Worm (Caenorhabditis elegans) whole organism, L2 larva: ENCODE measurements around the gene C32H11.3.

Source experiments
- C34F6.9 ChIP-seq: fragments of 150-350 bp; optimal IDR thresholded peaks from 2 replicates; lab custom pipeline; 2014; ENCODE audit warnings: missing biosample characterization, missing genetic modification characterization
- R02D3.7 ChIP-seq: fragments of 150-350 bp; optimal IDR thresholded peaks from 2 replicates; lab custom pipeline; 2014; ENCODE audit warnings: missing biosample characterization, missing genetic modification characterization
- alr-1 ChIP-seq: fragments of 150-350 bp; optimal IDR thresholded peaks from 2 replicates; lab custom pipeline; 2014; ENCODE audit warnings: missing biosample characterization, missing genetic modification characterization
- aly-2 ChIP-seq: fragments of 150-350 bp; optimal IDR thresholded peaks from 2 replicates; lab custom pipeline; 2014; ENCODE audit warnings: missing biosample characterization, missing genetic modification characterization
- ama-1 ChIP-seq: fragments of 150-350 bp; optimal IDR thresholded peaks from 2 replicates; lab custom pipeline; 2018; ENCODE audit warnings: inconsistent platforms
- ceh-82 ChIP-seq: fragments of 150-350 bp; optimal IDR thresholded peaks from 2 replicates; lab custom pipeline; 2014; ENCODE audit warnings: missing biosample characterization, missing genetic modification characterization
- crh-2 ChIP-seq: sonication (generic microtip); optimal IDR thresholded peaks from 2 replicates; lab custom pipeline; 2017; ENCODE audit warnings: missing biosample characterization, missing genetic modification characterization
- dmd-4 ChIP-seq: sonication (generic microtip); optimal IDR thresholded peaks from 2 replicates; lab custom pipeline; 2017; ENCODE audit warnings: missing biosample characterization, missing genetic modification characterization
- egl-27 ChIP-seq: sonication (generic microtip); optimal IDR thresholded peaks from 3 replicates; lab custom pipeline; 2017; ENCODE audit warnings: missing biosample characterization, missing genetic modification reagents, missing genetic modification characterization
- elt-1 ChIP-seq: fragments of 150-350 bp; optimal IDR thresholded peaks from 2 replicates; lab custom pipeline; 2014; ENCODE audit warnings: missing biosample characterization, missing genetic modification characterization
- elt-3 ChIP-seq: sonication (generic microtip); optimal IDR thresholded peaks from 2 replicates; lab custom pipeline; 2017; ENCODE audit warnings: missing biosample characterization, missing genetic modification characterization
- fos-1 ChIP-seq: fragments of 150-350 bp; optimal IDR thresholded peaks from 2 replicates; lab custom pipeline; 2014; ENCODE audit warnings: missing biosample characterization, missing genetic modification characterization
- gmeb-1 ChIP-seq: fragments of 150-350 bp; optimal IDR thresholded peaks from 2 replicates; lab custom pipeline; 2014; ENCODE audit warnings: missing biosample characterization, missing genetic modification characterization
- lin-13 ChIP-seq: fragments of 150-350 bp; optimal IDR thresholded peaks from 2 replicates; lab custom pipeline; 2014; ENCODE audit warnings: missing biosample characterization, missing genetic modification reagents, missing genetic modification characterization
- mab-5 ChIP-seq: fragments of 150-350 bp; optimal IDR thresholded peaks from 2 replicates; lab custom pipeline; 2014; ENCODE audit warnings: missing biosample characterization, missing genetic modification characterization
- nhr-129 ChIP-seq: fragments of 150-350 bp; optimal IDR thresholded peaks from 2 replicates; lab custom pipeline; 2014; ENCODE audit warnings: missing biosample characterization, missing genetic modification characterization
- nhr-21 ChIP-seq: fragments of 150-350 bp; optimal IDR thresholded peaks from 2 replicates; lab custom pipeline; 2014; ENCODE audit warnings: missing biosample characterization, missing genetic modification characterization
- nhr-77 ChIP-seq: fragments of 150-350 bp; optimal IDR thresholded peaks from 2 replicates; lab custom pipeline; 2014; ENCODE audit warnings: missing biosample characterization, missing genetic modification characterization
- peb-1 ChIP-seq: fragments of 150-350 bp; optimal IDR thresholded peaks from 2 replicates; lab custom pipeline; 2014; ENCODE audit warnings: missing biosample characterization, missing genetic modification characterization
- skn-1 ChIP-seq: sonication (generic microtip); optimal IDR thresholded peaks from 2 replicates; lab custom pipeline; 2017; ENCODE audit warnings: missing biosample characterization, missing genetic modification characterization
- sma-9 ChIP-seq, 2 experiments: fragments of 150-350 bp in 1 of 2; sonication (generic microtip) in 1 of 2; optimal IDR thresholded peaks; 2 replicates each; lab custom pipeline; 2014 to 2016; ENCODE audit warnings: missing genetic modification characterization in 2 of 2, mild to moderate bottlenecking in 1 of 2, missing biosample characterization in 1 of 2, missing compliant biosample characterization in 1 of 2, missing genetic modification reagents in 1 of 2, moderate library complexity in 1 of 2
- snpc-4 ChIP-seq: fragments of 150-350 bp; optimal IDR thresholded peaks from 2 replicates; lab custom pipeline; 2014; ENCODE audit warnings: missing biosample characterization, missing genetic modification characterization
- unc-39 ChIP-seq: fragments of 150-350 bp; optimal IDR thresholded peaks from 2 replicates; lab custom pipeline; 2014; ENCODE audit warnings: missing biosample characterization, missing genetic modification characterization
- unc-55 ChIP-seq: fragments of 150-350 bp; sonication (generic microtip); optimal IDR thresholded peaks from 3 replicates; lab custom pipeline; 2014; ENCODE audit warnings: missing biosample characterization, missing genetic modification reagents, missing genetic modification characterization
- unc-62 ChIP-seq: fragments of 150-350 bp; optimal IDR thresholded peaks from 2 replicates; lab custom pipeline; 2014; ENCODE audit warnings: missing biosample characterization, missing genetic modification reagents, missing genetic modification characterization
- zag-1 ChIP-seq: fragments of 150-350 bp; optimal IDR thresholded peaks from 2 replicates; lab custom pipeline; 2014; ENCODE audit warnings: missing biosample characterization, missing genetic modification characterization
- ztf-11 ChIP-seq: sonication (generic microtip); optimal IDR thresholded peaks from 2 replicates; lab custom pipeline; 2017; ENCODE audit warnings: missing biosample characterization, missing genetic modification characterization
- ztf-4 ChIP-seq: fragments of 150-350 bp; optimal IDR thresholded peaks from 2 replicates; lab custom pipeline; 2014; ENCODE audit warnings: missing biosample characterization, missing genetic modification characterization

C32H11.3 gene

ce11 chrIV:12900267-12900666 is 18.1 kb upstream of the C32H11.3 start, which contains the start of gene K08D8.10:
K08D8.10 (plus strand) TSS chrIV:12900567.
- TF ChIP-seq sma-9 (GFP tag; optimal IDR thresholded peaks at IDR 0.05; lab: Kevin White, UChicago) (no peak), sma-9 (tag; optimal IDR thresholded peaks at IDR 0.05; lab: Kevin White, UChicago) (no peak), dmd-4 (tag; lab: Kevin White, UChicago) (no peak), elt-1 (no peak), elt-3 (tag; lab: Kevin White, UChicago) (no peak), snpc-4 (tag; lab: Kevin White, UChicago) (no peak), nhr-129 (no peak), skn-1 (tag; lab: Kevin White, UChicago) (no peak), ama-1 (lab: Kevin White, UChicago) (no peak), gmeb-1 (no peak)

- TF ChIP-seq lin-13 (no peak), sma-9 (GFP tag; optimal IDR thresholded peaks at IDR 0.05; lab: Kevin White, UChicago) (peak; percentile 39), sma-9 (tag; optimal IDR thresholded peaks at IDR 0.05; lab: Kevin White, UChicago) (no peak), fos-1 (peak; percentile 69)
Observed at ce11 chrIV:12901602-12902001, 16.8 kb upstream of the C32H11.3 start.

- TF ChIP-seq fos-1: peak; percentile 66
- no peak for TF ChIP-seq ztf-11 (tag; lab: Kevin White, UChicago)
- no peak for TF ChIP-seq ceh-82 (tag; lab: Kevin White, UChicago)
- TF ChIP-seq R02D3.7 (tag; lab: Kevin White, UChicago): no peak
Observed at ce11 chrIV:12902430-12903110, 15.8 kb upstream of the C32H11.3 start, which contains the start of gene K08D8.2. K08D8.2 (plus strand) TSS chrIV:12903060.

- TF ChIP-seq fos-1 (peak; percentile 55), mab-5 (tag; lab: Kevin White, UChicago) (no peak)
Observed at ce11 chrIV:12903687-12904086, 14.7 kb upstream of the C32H11.3 start.

ce11 chrIV:12906529-12906928 is 11.8 kb upstream of the C32H11.3 start, which contains the start of gene K08D8.3:
K08D8.3 (minus strand) TSS chrIV:12906659.
- TF ChIP-seq egl-27 (tag; lab: Kevin White, UChicago) (no peak), mab-5 (tag; lab: Kevin White, UChicago) (no peak), peb-1 (tag; lab: Kevin White, UChicago) (no peak), unc-55 (no peak), aly-2 (tag; lab: Kevin White, UChicago) (no peak), crh-2 (tag; lab: Kevin White, UChicago) (no peak), nhr-21 (tag; lab: Kevin White, UChicago) (no peak), lin-13 (no peak), alr-1 (tag; lab: Kevin White, UChicago) (no peak), R02D3.7 (tag; lab: Kevin White, UChicago) (no peak), skn-1 (tag; lab: Kevin White, UChicago) (peak; percentile 89), unc-62 (GFP tag; lab: Kevin White, UChicago) (no peak), gmeb-1 (no peak), nhr-77 (tag; lab: Kevin White, UChicago) (no peak), ztf-4 (tag; lab: Kevin White, UChicago) (no peak), nhr-129 (no peak), fos-1 (peak; percentile 89), sma-9 (GFP tag; optimal IDR thresholded peaks at IDR 0.05; lab: Kevin White, UChicago) (peak; percentile 32), sma-9 (tag; optimal IDR thresholded peaks at IDR 0.05; lab: Kevin White, UChicago) (no peak)

- TF ChIP-seq alr-1 (tag; lab: Kevin White, UChicago) (no peak), C34F6.9 (tag; lab: Kevin White, UChicago) (no peak), zag-1 (tag; lab: Kevin White, UChicago) (no peak), fos-1 (peak; percentile 86)
- TF ChIP-seq, all 48 proteins: peak for 1
Observed at ce11 chrIV:12909871-12910270, 8.5 kb upstream of the C32H11.3 start, which contains the start of gene K08D8.4. K08D8.4 (minus strand) TSS chrIV:12909998.

ce11 chrIV:12911990-12912389 is 6.4 kb upstream of the C32H11.3 start, which contains the start of gene K08D8.5:
K08D8.5 (minus strand) TSS chrIV:12912129.
- TF ChIP-seq fos-1: peak; percentile 79
- TF ChIP-seq sma-9 (GFP tag; optimal IDR thresholded peaks at IDR 0.05; lab: Kevin White, UChicago): peak; percentile 51
- no peak for TF ChIP-seq sma-9 (tag; optimal IDR thresholded peaks at IDR 0.05; lab: Kevin White, UChicago)
- TF ChIP-seq unc-39 (tag; lab: Kevin White, UChicago): no peak
